Fruit fly (Drosophila melanogaster): ENCODE results near the gene CG12795.

Gene CG12795

DNA sequence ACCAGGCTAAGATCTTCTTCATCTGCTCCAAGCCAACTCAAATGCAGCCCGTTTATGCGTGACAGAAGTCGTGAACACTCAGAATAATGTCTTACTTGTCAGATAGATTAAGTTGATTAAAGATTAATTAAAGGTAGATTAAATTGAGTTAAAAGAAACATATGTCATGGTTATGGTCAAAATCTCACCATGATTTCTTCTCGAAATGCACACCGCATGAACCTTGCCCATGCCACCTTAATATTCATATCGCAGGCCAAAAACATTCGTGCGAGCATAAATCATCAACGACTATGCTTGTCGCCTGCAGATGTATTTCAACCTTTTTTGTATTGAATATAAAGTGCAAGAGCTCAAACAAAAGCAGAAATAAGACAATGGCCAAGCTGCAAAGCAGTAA lies 15.2 kb upstream of the CG12795 start (continued):
- TF ChIP-seq CG31388 (GFP tag; optimal IDR thresholded peaks at IDR 0.05) (no peak), sna (GFP tag; IDR thresholded peaks at IDR 0.05; ENCODE audit: partially characterized antibody) (no peak), Oaz (GFP tag; IDR thresholded peaks at IDR 0.05) (peak; percentile 74), otp (GFP tag; IDR thresholded peaks at IDR 0.05) (peak; percentile 66; the same call in 1 of the 3 replicates), Spps (tag; optimal IDR thresholded peaks at IDR 0.05) (peak; percentile 37), fd3F (GFP tag; optimal IDR thresholded peaks at IDR 0.05) (no peak), CG15601 (tag; optimal IDR thresholded peaks at IDR 0.05) (peak; percentile 25), pan (optimal IDR thresholded peaks at IDR 0.05) (no peak), pan (GFP tag; optimal IDR thresholded peaks at IDR 0.05 in 1 of 2, IDR thresholded peaks at IDR 0.05 in 1 of 2) (peak in 1 of 2 experiments; percentile 81), tgo (GFP tag; IDR thresholded peaks at IDR 0.05) (peak; percentile 63; the same call in 2 of the 3 replicates), tll (GFP tag; optimal IDR thresholded peaks at IDR 0.05) (no peak), ssp (GFP tag; IDR thresholded peaks at IDR 0.05) (no peak), gem (tag; optimal IDR thresholded peaks at IDR 0.05) (peak; percentile 80), ase (GFP tag; IDR thresholded peaks at IDR 0.05) (0 out of 3 replicates have a peak, but pooled peaks have one; percentile 44), NC2β (GFP tag; optimal IDR thresholded peaks at IDR 0.05) (no peak), sc (optimal IDR thresholded peaks at IDR 0.05) (no peak), sc (GFP tag; optimal IDR thresholded peaks at IDR 0.05) (no peak), CG13424 (tag; optimal IDR thresholded peaks at IDR 0.05) (peak; percentile 71), Asciz (GFP tag; optimal IDR thresholded peaks at IDR 0.05) (peak; percentile 66), Rfx (GFP tag; IDR thresholded peaks at IDR 0.05) (no peak), B-H2 (GFP tag; optimal IDR thresholded peaks at IDR 0.05) (no peak), CG10366 (GFP tag; IDR thresholded peaks at IDR 0.05) (peak; percentile 59), Bdp1 (GFP tag; optimal IDR thresholded peaks at IDR 0.05) (peak; percentile 6), CG9876 (GFP tag; optimal IDR thresholded peaks at IDR 0.05) (no peak), Hey (tag; optimal IDR thresholded peaks at IDR 0.05) (no peak), CG12744 (GFP tag; optimal IDR thresholded peaks at IDR 0.05) (no peak), her (GFP tag; optimal IDR thresholded peaks at IDR 0.05) (no peak), bab2 (GFP tag; optimal IDR thresholded peaks at IDR 0.05) (no peak), dan (GFP tag; IDR thresholded peaks at IDR 0.05) (no peak), Oli (tag; optimal IDR thresholded peaks at IDR 0.05) (peak; percentile 66), CG10462 (GFP tag; optimal IDR thresholded peaks at IDR 0.05) (no peak), Bteb2 (GFP tag; optimal IDR thresholded peaks at IDR 0.05) (no peak), sr (GFP tag; IDR thresholded peaks at IDR 0.05) (no peak), CG7839 (tag; optimal IDR thresholded peaks at IDR 0.05) (peak; percentile 61), Pdp1 (GFP tag; optimal IDR thresholded peaks at IDR 0.05) (peak; percentile 18 to 24), Atf3 (GFP tag; optimal IDR thresholded peaks at IDR 0.05) (no peak), CG17361 (GFP tag; IDR thresholded peaks at IDR 0.05) (peak; percentile 31; the same call in 1 of the 3 replicates), ro (GFP tag; IDR thresholded peaks at IDR 0.05) (no peak), eyg (GFP tag; optimal IDR thresholded peaks at IDR 0.05) (no peak), odd (GFP tag; optimal IDR thresholded peaks at IDR 0.05) (peak; percentile 33), CG13123 (GFP tag; optimal IDR thresholded peaks at IDR 0.05) (no peak), gcm2 (GFP tag; optimal IDR thresholded peaks at IDR 0.05) (no peak), Lpt (GFP tag; optimal IDR thresholded peaks at IDR 0.05) (no peak), BtbVII (GFP tag; optimal IDR thresholded peaks at IDR 0.05) (no peak), Ada2b (GFP tag; IDR thresholded peaks at IDR 0.05) (peak; percentile 31), sqz (GFP tag; optimal IDR thresholded peaks at IDR 0.05) (peak; percentile 42), ci (GFP tag; IDR thresholded peaks at IDR 0.05) (peak; percentile 91), CG4404 (GFP tag; IDR thresholded peaks at IDR 0.05) (no peak), ap (GFP tag; IDR thresholded peaks at IDR 0.05) (peak; percentile 47), Dad (GFP tag; optimal IDR thresholded peaks at IDR 0.05) (no peak), hth (optimal IDR thresholded peaks at IDR 0.05) (no peak), vfl (GFP tag; optimal IDR thresholded peaks at IDR 0.05) (no peak), CG18764 (GFP tag; optimal IDR thresholded peaks at IDR 0.05) (no peak)
